Worm (Caenorhabditis elegans): ENCODE data around the gene F40F8.5.

DNA sequence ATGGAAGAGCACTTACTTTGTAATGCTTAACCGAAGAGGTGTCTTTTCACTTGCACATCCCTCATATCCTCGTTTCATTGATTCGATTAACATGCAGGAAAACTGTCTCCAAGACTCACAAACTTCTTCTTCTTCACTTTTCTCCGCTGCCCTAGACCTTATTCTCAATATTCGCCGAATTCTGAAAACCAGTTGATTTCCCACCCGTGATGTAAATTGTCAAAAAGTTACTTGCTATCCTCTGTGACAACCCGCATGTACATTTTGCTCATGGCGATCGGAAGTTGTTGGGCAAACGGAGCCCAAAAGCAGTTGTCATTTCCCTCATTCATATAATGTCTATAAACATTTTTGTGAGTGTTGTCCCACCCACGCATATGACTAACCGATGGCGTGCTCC is 24.3 kb downstream of the F40F8.5 start:
- TF ChIP-seq ekl-4 (GFP tag; IDR thresholded peaks at IDR 0.05) (no peak), chd-7 (tag; optimal IDR thresholded peaks at IDR 0.05) (no peak), ama-1 (optimal IDR thresholded peaks at IDR 0.05) (no peak), ama-1 (GFP tag; optimal IDR thresholded peaks at IDR 0.05) (no peak), aptf-2 (GFP tag; conservative IDR thresholded peaks at IDR 0.05) (no peak)
